Worm (Caenorhabditis elegans) whole organism, L3 larva: Measurements from ENCODE around the gene T04B2.8.

ENCODE experiments used
- ceh-28 ChIP-seq: fragments of 150-350 bp; optimal IDR thresholded peaks from 2 replicates; lab custom pipeline; 2014; ENCODE audit warnings: missing biosample characterization, missing genetic modification reagents, missing genetic modification characterization
- fkh-10 ChIP-seq: sonication (generic microtip); optimal IDR thresholded peaks from 2 replicates; lab custom pipeline; 2017; ENCODE audit warnings: missing biosample characterization, missing genetic modification reagents, missing genetic modification characterization
- lin-15B ChIP-seq: fragments of 150-350 bp; optimal IDR thresholded peaks from 2 replicates; lab custom pipeline; 2014; ENCODE audit warnings: missing biosample characterization, missing genetic modification characterization
- nfya-1 ChIP-seq: sonication (generic microtip); optimal IDR thresholded peaks from 2 replicates; lab custom pipeline; 2017; ENCODE audit warnings: missing genetic modification characterization, mild to moderate bottlenecking, missing compliant biosample characterization, antibody characterized with exemption, moderate library complexity; ENCODE audit not compliant: insufficient read depth
- nhr-25 ChIP-seq: sonication (generic microtip); optimal IDR thresholded peaks from 2 replicates; lab custom pipeline; 2017; ENCODE audit warnings: missing biosample characterization, missing genetic modification characterization
- nhr-76 ChIP-seq: fragments of 150-350 bp; sonication (generic microtip); optimal IDR thresholded peaks from 5 replicates; lab custom pipeline; 2014; ENCODE audit warnings: missing biosample characterization, missing genetic modification characterization
- pqm-1 ChIP-seq: fragments of 150-350 bp; optimal IDR thresholded peaks from 2 replicates; lab custom pipeline; 2017; ENCODE audit warnings: missing biosample characterization, missing genetic modification characterization, inconsistent platforms
- unc-62 ChIP-seq: fragments of 150-350 bp; sonication (generic microtip); optimal IDR thresholded peaks from 4 replicates; lab custom pipeline; 2014; ENCODE audit warnings: missing biosample characterization, missing genetic modification reagents, missing genetic modification characterization
- ztf-11 ChIP-seq: fragments of 150-350 bp; optimal IDR thresholded peaks from 2 replicates; lab custom pipeline; 2014; ENCODE audit warnings: missing biosample characterization, missing genetic modification characterization
- ztf-4 ChIP-seq: fragments of 150-350 bp; optimal IDR thresholded peaks from 2 replicates; lab custom pipeline; 2014; ENCODE audit warnings: missing biosample characterization, missing genetic modification characterization

DNA sequence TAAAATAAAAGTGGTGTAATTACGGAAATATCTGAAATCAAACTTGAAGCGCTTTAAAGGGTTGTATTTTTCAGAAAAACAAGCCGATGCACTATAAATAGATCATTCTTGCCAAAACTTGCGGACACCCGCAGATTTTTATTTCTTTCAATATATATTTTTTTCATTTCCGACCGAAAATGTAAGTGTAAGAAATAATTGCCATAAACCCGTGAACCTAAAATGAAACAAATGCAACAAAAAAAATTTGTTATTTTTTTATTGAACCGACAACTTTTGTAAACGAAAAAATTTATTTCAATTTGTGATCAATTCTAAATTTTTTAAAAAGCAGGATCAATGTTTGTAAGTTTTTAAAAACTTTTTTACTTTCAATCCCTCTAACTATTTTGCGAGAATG, 29.8 kb upstream of the T04B2.8 start, which contains the start of gene W01B6.6:
- TF ChIP-seq unc-62, result no peak
- no peak for TF ChIP-seq nhr-25 (tag; lab: Kevin White, UChicago)
- TF ChIP-seq nhr-76, result no peak
- TF ChIP-seq nfya-1 (tag; lab: Kevin White, UChicago), result no peak
- no peak for TF ChIP-seq ztf-4 (tag; lab: Kevin White, UChicago)
- TF ChIP-seq pqm-1, result no peak
- TF ChIP-seq fkh-10 (GFP tag; lab: Kevin White, UChicago), result no peak
- TF ChIP-seq lin-15B (tag; lab: Kevin White, UChicago), result no peak
- no peak for TF ChIP-seq ceh-28 (tag; lab: Kevin White, UChicago)
- TF ChIP-seq ztf-11, result no peak
